Worm (Caenorhabditis elegans): ENCODE data around the gene Y39G8B.10.

Y39G8B.10 gene

ce11 chrII:14005183-14005582 is 22.3 kb upstream of the Y39G8B.10 start:
- TF ChIP-seq ref-2 (tag; optimal IDR thresholded peaks at IDR 0.05) (no peak), mec-3 (tag; optimal IDR thresholded peaks at IDR 0.05; ENCODE audit: borderline replicate concordance) (no peak), hlh-13 (GFP tag; optimal IDR thresholded peaks at IDR 0.05) (no peak), elt-2 (tag; optimal IDR thresholded peaks at IDR 0.05) (no peak), sdc-2 (tag; optimal IDR thresholded peaks at IDR 0.05) (no peak), unc-86 (tag; optimal IDR thresholded peaks at IDR 0.05) (no peak), ceh-48 (tag; optimal IDR thresholded peaks at IDR 0.05) (no peak), hlh-8 (tag; optimal IDR thresholded peaks at IDR 0.05) (no peak), ceh-6 (GFP tag; optimal IDR thresholded peaks at IDR 0.05) (no peak), pha-4 (tag; optimal IDR thresholded peaks at IDR 0.05) (no peak), tbx-7 (tag; optimal IDR thresholded peaks at IDR 0.05) (no peak), ceh-9 (tag; optimal IDR thresholded peaks at IDR 0.05) (no peak), sox-4 (tag; optimal IDR thresholded peaks at IDR 0.05) (no peak), pha-2 (tag; optimal IDR thresholded peaks at IDR 0.05) (no peak), dve-1 (tag; optimal IDR thresholded peaks at IDR 0.05) (no peak), C38D4.7 (GFP tag; optimal IDR thresholded peaks at IDR 0.05) (no peak), pros-1 (tag; optimal IDR thresholded peaks at IDR 0.05) (no peak), ceh-31 (tag; optimal IDR thresholded peaks at IDR 0.05) (no peak), T23F11.4 (GFP tag; optimal IDR thresholded peaks at IDR 0.05) (no peak)

ce11 chrII:14004770-14005169 is 21.9 kb upstream of the Y39G8B.10 start:
- TF ChIP-seq ceh-31 (tag; optimal IDR thresholded peaks at IDR 0.05): peak; percentile 21
- no peak for TF ChIP-seq ceh-22 (tag; optimal IDR thresholded peaks at IDR 0.05)

- TF ChIP-seq che-1 (tag; optimal IDR thresholded peaks at IDR 0.05): no peak
- TF ChIP-seq unc-42 (tag; optimal IDR thresholded peaks at IDR 0.05): no peak
- TF ChIP-seq K09A11.1 (tag; optimal IDR thresholded peaks at IDR 0.05; ENCODE audit: insufficient read depth): no peak
- no peak for TF ChIP-seq madf-2 (tag; optimal IDR thresholded peaks at IDR 0.05)
- TF ChIP-seq nhr-232 (tag; optimal IDR thresholded peaks at IDR 0.05): no peak
- TF ChIP-seq ceh-18 (tag; optimal IDR thresholded peaks at IDR 0.05): no peak
- TF ChIP-seq fax-1 (tag; optimal IDR thresholded peaks at IDR 0.05): no peak
- TF ChIP-seq sox-2 (GFP tag; IDR thresholded peaks at IDR 0.05): no peak
- no peak for TF ChIP-seq ceh-6 (GFP tag; optimal IDR thresholded peaks at IDR 0.05)
- TF ChIP-seq C08G9.2 (tag; optimal IDR thresholded peaks at IDR 0.05): no peak
- no peak for TF ChIP-seq K02D7.2 (tag; optimal IDR thresholded peaks at IDR 0.05)
- no peak for TF ChIP-seq nfya-1 (tag; optimal IDR thresholded peaks at IDR 0.05)
- TF ChIP-seq hlh-15 (tag; optimal IDR thresholded peaks at IDR 0.05): no peak
- no peak for TF ChIP-seq elt-2 (tag; optimal IDR thresholded peaks at IDR 0.05)
- no peak for TF ChIP-seq lin-11 (tag; optimal IDR thresholded peaks at IDR 0.05)
- TF ChIP-seq ceh-31 (tag; optimal IDR thresholded peaks at IDR 0.05): no peak
- no peak for TF ChIP-seq pros-1 (tag; optimal IDR thresholded peaks at IDR 0.05)
Observed at ce11 chrII:14003821-14004430, 21.0 kb upstream of the Y39G8B.10 start.

- TF ChIP-seq nfya-1 (tag; optimal IDR thresholded peaks at IDR 0.05): no peak
- TF ChIP-seq rnt-1 (tag; optimal IDR thresholded peaks at IDR 0.05): no peak
- no peak for TF ChIP-seq unc-55 (GFP tag; optimal IDR thresholded peaks at IDR 0.05)
- TF ChIP-seq ceh-34 (tag; optimal IDR thresholded peaks at IDR 0.05): no peak
- TF ChIP-seq ceh-22 (tag; optimal IDR thresholded peaks at IDR 0.05): no peak
- TF ChIP-seq unc-3 (GFP tag; conservative IDR thresholded peaks at IDR 0.05): no peak
- no peak for TF ChIP-seq unc-3 (tag; optimal IDR thresholded peaks at IDR 0.05)
- TF ChIP-seq hlh-8 (tag; optimal IDR thresholded peaks at IDR 0.05): no peak
Observed at ce11 chrII:14002200-14002599, 19.3 kb upstream of the Y39G8B.10 start, which contains the start of gene F01D5.5. TSS of gene F01D5.5 (minus strand) at chrII:14002300.

Measured in whole organism, late embryonic.